Worm (Caenorhabditis elegans) whole organism, L1 larva: ENCODE results near the gene cup-15.

Experiments used
- C34B4.2 ChIP-seq: sonication (generic microtip); optimal IDR thresholded peaks from 2 replicates; lab custom pipeline; 2017; ENCODE audit warnings: mild to moderate bottlenecking, missing genetic modification characterization, missing compliant biosample characterization
- F16B12.6 ChIP-seq: fragments of 150-350 bp; optimal IDR thresholded peaks from 2 replicates; lab custom pipeline; 2014; ENCODE audit warnings: missing biosample characterization, missing genetic modification characterization
- Y116A8C.19 ChIP-seq: sonication (generic microtip); optimal IDR thresholded peaks from 2 replicates; lab custom pipeline; 2016; ENCODE audit warnings: missing compliant biosample characterization, missing genetic modification characterization, borderline replicate concordance
- aha-1 ChIP-seq: fragments of 150-350 bp; optimal IDR thresholded peaks from 2 replicates; lab custom pipeline; 2014; ENCODE audit warnings: missing biosample characterization, missing genetic modification characterization
- blmp-1 ChIP-seq: fragments of 150-350 bp; optimal IDR thresholded peaks from 2 replicates; lab custom pipeline; 2014; ENCODE audit warnings: missing biosample characterization, missing genetic modification characterization
- ceh-82 ChIP-seq, 3 experiments: fragments of 150-350 bp in 1 of 3; sonication (generic microtip) in 2 of 3; optimal IDR thresholded peaks; 2 replicates each; lab custom pipeline; 2014 to 2017; ENCODE audit warnings: missing biosample characterization in 3 of 3, missing genetic modification characterization in 3 of 3
- ceh-90 ChIP-seq: sonication (generic microtip); optimal IDR thresholded peaks from 2 replicates; lab custom pipeline; 2016; ENCODE audit warnings: missing genetic modification characterization, missing compliant biosample characterization
- dpl-1 ChIP-seq, 3 experiments: fragments of 150-350 bp in 2 of 3; sonication (generic microtip) in 1 of 3; optimal IDR thresholded peaks; 2 replicates each; lab custom pipeline; 2014 to 2017; ENCODE audit warnings: missing biosample characterization in 3 of 3, missing genetic modification characterization in 3 of 3, missing genetic modification reagents in 3 of 3
- dsc-1 ChIP-seq: sonication (generic microtip); optimal IDR thresholded peaks from 2 replicates; lab custom pipeline; 2016; ENCODE audit warnings: mild to moderate bottlenecking, missing genetic modification characterization, missing compliant biosample characterization
- efl-1 ChIP-seq, 4 experiments: fragments of 150-350 bp; optimal IDR thresholded peaks in 3 of 4; peaks in 1 of 4; 1 replicate in 1 of 4; 2 replicates in 3 of 4; lab custom pipeline; 2014; ENCODE audit warnings: missing biosample characterization in 2 of 4, missing genetic modification characterization in 2 of 4, missing genetic modification reagents in 2 of 4
- egl-27 ChIP-seq, 2 experiments: fragments of 150-350 bp in 1 of 2; sonication (generic microtip); optimal IDR thresholded peaks; 3 replicates each; lab custom pipeline; 2017 to 2018; ENCODE audit warnings: missing biosample characterization in 2 of 2, missing genetic modification characterization in 2 of 2, missing genetic modification reagents in 2 of 2
- elt-3 ChIP-seq, 6 experiments: fragments of 150-350 bp in 1 of 6; sonication (generic microtip); optimal IDR thresholded peaks; 2 replicates each; lab custom pipeline; 2017 to 2018; ENCODE audit warnings: missing biosample characterization in 6 of 6, missing genetic modification characterization in 6 of 6, inconsistent platforms in 1 of 6
- ets-5 ChIP-seq: fragments of 200-800 bp; sonication (Bioruptor generic); IDR thresholded peaks from 2 replicates; pipeline ENCODE4 v1.3.6; 2022; ENCODE audit warnings: missing genetic modification characterization, missing compliant biosample characterization
- fkh-4 ChIP-seq: sonication (generic microtip); optimal IDR thresholded peaks from 2 replicates; lab custom pipeline; 2016; ENCODE audit warnings: missing compliant biosample characterization, missing genetic modification characterization, borderline replicate concordance
- grh-1 ChIP-seq: fragments of 200-800 bp; sonication (Bioruptor generic); IDR thresholded peaks from 2 replicates; pipeline ENCODE4 v1.3.6; 2022; ENCODE audit warnings: missing genetic modification reagents, missing genetic modification characterization, missing compliant biosample characterization
- hlh-17 ChIP-seq: fragments of 200-800 bp; sonication (Bioruptor generic); optimal IDR thresholded peaks from 2 replicates; lab custom pipeline; 2018; ENCODE audit warnings: missing genetic modification characterization, mild to moderate bottlenecking, missing compliant biosample characterization, moderate library complexity, borderline replicate concordance
- hpl-2 ChIP-seq: fragments of 150-350 bp; optimal IDR thresholded peaks from 2 replicates; lab custom pipeline; 2014; ENCODE audit warnings: missing biosample characterization, missing genetic modification reagents, missing genetic modification characterization
- lin-14 ChIP-seq: fragments of 200-800 bp; sonication (Bioruptor generic); optimal IDR thresholded peaks from 2 replicates; lab custom pipeline; 2018; ENCODE audit warnings: mild to moderate bottlenecking, missing genetic modification characterization, moderate library complexity, missing compliant biosample characterization
- lin-35 ChIP-seq, 2 experiments: fragments of 150-350 bp; optimal IDR thresholded peaks; 2 replicates each; lab custom pipeline; 2014; ENCODE audit warnings: missing biosample characterization in 2 of 2, missing genetic modification characterization in 2 of 2, missing genetic modification reagents in 2 of 2
- lin-39 ChIP-seq: fragments of 150-350 bp; optimal IDR thresholded peaks from 2 replicates; lab custom pipeline; 2014; ENCODE audit warnings: missing biosample characterization, missing genetic modification reagents, missing genetic modification characterization
- lir-3 ChIP-seq: sonication (generic microtip); optimal IDR thresholded peaks from 2 replicates; lab custom pipeline; 2016; ENCODE audit warnings: mild to moderate bottlenecking, missing genetic modification characterization, moderate library complexity, missing compliant biosample characterization; ENCODE audit not compliant: poor library complexity
- mdl-1 ChIP-seq, 2 experiments: fragments of 150-350 bp; optimal IDR thresholded peaks; 2 replicates each; lab custom pipeline; 2014 to 2017; ENCODE audit warnings: missing biosample characterization in 2 of 2, missing genetic modification characterization in 2 of 2, inconsistent platforms in 1 of 2
- mep-1 ChIP-seq: fragments of 150-350 bp; optimal IDR thresholded peaks from 2 replicates; lab custom pipeline; 2014; ENCODE audit warnings: missing biosample characterization, missing genetic modification characterization
- nhr-11 ChIP-seq: fragments of 150-350 bp; optimal IDR thresholded peaks from 2 replicates; lab custom pipeline; 2014; ENCODE audit warnings: missing biosample characterization, missing genetic modification characterization
- nhr-19 ChIP-seq: fragments of 200-800 bp; sonication (Bioruptor generic); conservative IDR thresholded peaks from 2 replicates; pipeline ENCODE4 v1.3.6; 2022; ENCODE audit warnings: missing genetic modification characterization, missing compliant biosample characterization
- nhr-20 ChIP-seq: sonication (generic microtip); optimal IDR thresholded peaks from 2 replicates; lab custom pipeline; 2016; ENCODE audit warnings: mild to moderate bottlenecking, missing genetic modification characterization, missing compliant biosample characterization
- nhr-71 ChIP-seq: sonication (generic microtip); optimal IDR thresholded peaks from 2 replicates; lab custom pipeline; 2016; ENCODE audit warnings: mild to moderate bottlenecking, missing genetic modification characterization, moderate library complexity, missing compliant biosample characterization
- nhr-77 ChIP-seq: fragments of 150-350 bp; optimal IDR thresholded peaks from 2 replicates; lab custom pipeline; 2014; ENCODE audit warnings: missing biosample characterization, missing genetic modification characterization
- nhr-84 ChIP-seq: sonication (generic microtip); optimal IDR thresholded peaks from 2 replicates; lab custom pipeline; 2017; ENCODE audit warnings: missing biosample characterization, missing genetic modification characterization
- nhr-85 ChIP-seq: sonication (generic microtip); peaks from one replicate; lab custom pipeline; 2016; ENCODE audit warnings: missing genetic modification characterization, inconsistent platforms, missing compliant biosample characterization
- pag-3 ChIP-seq: sonication (generic microtip); optimal IDR thresholded peaks from 2 replicates; lab custom pipeline; 2017; ENCODE audit warnings: missing genetic modification characterization, mild to moderate bottlenecking, missing compliant biosample characterization, antibody characterized with exemption, borderline replicate concordance; ENCODE audit not compliant: insufficient read depth
- pax-3 ChIP-seq: fragments of 200-800 bp; sonication (Bioruptor generic); optimal IDR thresholded peaks from 2 replicates; lab custom pipeline; 2018; ENCODE audit warnings: mild to moderate bottlenecking, missing genetic modification characterization, moderate library complexity, missing compliant biosample characterization
- pqm-1 ChIP-seq: sonication (generic microtip); optimal IDR thresholded peaks from 3 replicates; lab custom pipeline; 2017; ENCODE audit warnings: missing biosample characterization, missing genetic modification characterization
- snpc-4 ChIP-seq: fragments of 150-350 bp; optimal IDR thresholded peaks from 2 replicates; lab custom pipeline; 2014; ENCODE audit warnings: missing biosample characterization, missing genetic modification characterization
- snu-23 ChIP-seq: sonication (generic microtip); optimal IDR thresholded peaks from 2 replicates; lab custom pipeline; 2016; ENCODE audit warnings: missing genetic modification characterization, missing compliant biosample characterization
- swsn-7 ChIP-seq: sonication (generic microtip); optimal IDR thresholded peaks from 2 replicates; lab custom pipeline; 2016; ENCODE audit warnings: missing genetic modification characterization, missing compliant biosample characterization
- tbx-2 ChIP-seq: sonication (generic microtip); optimal IDR thresholded peaks from 2 replicates; lab custom pipeline; 2016; ENCODE audit warnings: missing genetic modification characterization, missing compliant biosample characterization
- tlp-1 ChIP-seq: fragments of 150-350 bp; optimal IDR thresholded peaks from 2 replicates; lab custom pipeline; 2014; ENCODE audit warnings: missing biosample characterization, missing genetic modification characterization
- unc-130 ChIP-seq: fragments of 150-350 bp; optimal IDR thresholded peaks from 2 replicates; lab custom pipeline; 2017; ENCODE audit warnings: missing biosample characterization, missing genetic modification characterization, inconsistent platforms
- unc-62 ChIP-seq: fragments of 150-350 bp; optimal IDR thresholded peaks from 2 replicates; lab custom pipeline; 2014; ENCODE audit warnings: missing biosample characterization, missing genetic modification reagents, missing genetic modification characterization
- unc-86 ChIP-seq: sonication (generic microtip); optimal IDR thresholded peaks from 2 replicates; lab custom pipeline; 2016; ENCODE audit warnings: missing genetic modification characterization, missing compliant biosample characterization
- vab-15 ChIP-seq: sonication (generic microtip); optimal IDR thresholded peaks from 2 replicates; lab custom pipeline; 2017; ENCODE audit warnings: missing genotype, mild to moderate bottlenecking, missing genetic modification characterization, missing compliant biosample characterization
- zag-1 ChIP-seq: fragments of 150-350 bp; optimal IDR thresholded peaks from 2 replicates; lab custom pipeline; 2014; ENCODE audit warnings: missing biosample characterization, missing genetic modification characterization

cup-15 gene

ce11 chrII:9345116-9345515, 7.7 kb upstream of the cup-15 start:
- TF ChIP-seq elt-3 (tag; optimal IDR thresholded peaks at IDR 0.05; lab: Kevin White, UChicago) (peak in 5 of 6 experiments; percentile 69 to 84 (median 79)), grh-1 (0 out of 2 replicates have a peak, but pooled peaks have one; percentile 20), nhr-20 (tag; lab: Kevin White, UChicago) (peak; percentile 32), snu-23 (GFP tag; lab: Kevin White, UChicago) (peak; percentile 27), nhr-19 (0 out of 2 replicates have a peak, but pooled peaks have one; percentile 4), nhr-85 (tag; lab: Kevin White, UChicago) (peak; percentile 63), fkh-4 (no peak), dsc-1 (tag; lab: Kevin White, UChicago) (no peak), lin-14 (GFP tag; lab: Kevin White, UChicago) (peak; percentile 70), nhr-71 (tag; lab: Kevin White, UChicago) (peak; percentile 34), unc-130 (no peak), ets-5 (GFP tag; lab: Robert Waterston, UW) (no peak), blmp-1 (peak; percentile 91), mdl-1 (tag; optimal IDR thresholded peaks at IDR 0.05; lab: Kevin White, UChicago) (no peak)

ce11 chrII:9345794-9346193, 7.0 kb upstream of the cup-15 start:
- TF ChIP-seq efl-1 (optimal IDR thresholded peaks at IDR 0.05; lab: Kevin White, UChicago) = no peak
- TF ChIP-seq efl-1 (GFP tag; optimal IDR thresholded peaks at IDR 0.05 in 1 of 2; lab: Kevin White, UChicago) = peak in 1 of 2 experiments; percentile 30
- no peak for TF ChIP-seq nhr-19
- peak; percentile 55 for TF ChIP-seq blmp-1
- TF ChIP-seq nhr-85 (tag; lab: Kevin White, UChicago) = peak; percentile 64

ce11 chrII:9346490-9346889, 6.3 kb upstream of the cup-15 start, which contains the start of gene F42A8.1:
TSS of gene F42A8.1 (minus strand) at chrII:9346590.
- peak; percentile 57 for TF ChIP-seq blmp-1
- TF ChIP-seq swsn-7 (tag; lab: Kevin White, UChicago) = no peak
- TF ChIP-seq, all 84 proteins: peak for 1

ce11 chrII:9347444-9347843, 5.4 kb upstream of the cup-15 start:
- TF ChIP-seq dpl-1 (GFP tag; optimal IDR thresholded peaks at IDR 0.05; lab: Kevin White, UChicago) = no peak

- TF ChIP-seq aha-1 (tag; lab: Kevin White, UChicago) (no peak), egl-27 (tag; optimal IDR thresholded peaks at IDR 0.05; lab: Kevin White, UChicago) (peak in 1 of 2 experiments; percentile 51), efl-1 (optimal IDR thresholded peaks at IDR 0.05; lab: Kevin White, UChicago) (peak; percentile 47 to 49), efl-1 (GFP tag; optimal IDR thresholded peaks at IDR 0.05 in 1 of 2; lab: Kevin White, UChicago) (peak; percentile 11 to 89), dsc-1 (tag; lab: Kevin White, UChicago) (no peak), hlh-17 (GFP tag; lab: Kevin White, UChicago) (no peak), vab-15 (no peak), tbx-2 (tag; lab: Kevin White, UChicago) (peak; percentile 5), pqm-1 (tag; lab: Kevin White, UChicago) (no peak), Y116A8C.19 (tag; lab: Kevin White, UChicago) (no peak), zag-1 (tag; lab: Kevin White, UChicago) (no peak), lin-35 (GFP tag; optimal IDR thresholded peaks at IDR 0.05; lab: Kevin White, UChicago) (peak; percentile 33 to 48), unc-86 (tag; lab: Kevin White, UChicago) (no peak), pag-3 (tag; lab: Kevin White, UChicago) (no peak), hpl-2 (GFP tag; lab: Kevin White, UChicago) (no peak), lin-39 (no peak), grh-1 (no peak), nhr-84 (tag; lab: Kevin White, UChicago) (no peak), nhr-77 (tag; lab: Kevin White, UChicago) (peak; percentile 38), C34B4.2 (tag; lab: Kevin White, UChicago) (no peak), ceh-90 (tag; lab: Kevin White, UChicago) (no peak), nhr-19 (peak; percentile 50), tlp-1 (no peak), unc-62 (no peak), mdl-1 (tag; optimal IDR thresholded peaks at IDR 0.05; lab: Kevin White, UChicago) (peak in 1 of 2 experiments; percentile 60), lir-3 (tag; lab: Kevin White, UChicago) (no peak), nhr-11 (tag; lab: Kevin White, UChicago) (no peak), pax-3 (tag; lab: Kevin White, UChicago) (no peak), F16B12.6 (tag; lab: Kevin White, UChicago) (no peak), snpc-4 (tag; lab: Kevin White, UChicago) (no peak), blmp-1 (peak; percentile 59), mep-1 (tag; lab: Kevin White, UChicago) (peak; percentile 25), ceh-82 (tag; optimal IDR thresholded peaks at IDR 0.05; lab: Kevin White, UChicago) (peak in 1 of 3 experiments; percentile 8)
Measured at ce11 chrII:9356723-9357122, 3.9 kb downstream of the cup-15 start.
